Worm (Caenorhabditis elegans) whole organism, L1 larva: ENCODE data around the gene npr-39.

Source experiments
- C34B4.2 ChIP-seq: sonication (generic microtip); optimal IDR thresholded peaks from 2 replicates; lab custom pipeline; 2017; ENCODE audit warnings: mild to moderate bottlenecking, missing genetic modification characterization, missing compliant biosample characterization
- ama-1 ChIP-seq: fragments of 150-350 bp; optimal IDR thresholded peaks from 2 replicates; lab custom pipeline; 2014
- ceh-82 ChIP-seq, 3 experiments: fragments of 150-350 bp in 1 of 3; sonication (generic microtip) in 2 of 3; optimal IDR thresholded peaks; 2 replicates each; lab custom pipeline; 2014 to 2017; ENCODE audit warnings: missing biosample characterization in 3 of 3, missing genetic modification characterization in 3 of 3
- fkh-10 ChIP-seq: sonication (generic microtip); optimal IDR thresholded peaks from 2 replicates; lab custom pipeline; 2017; ENCODE audit warnings: missing biosample characterization, missing genetic modification reagents, missing genetic modification characterization
- fkh-4 ChIP-seq: sonication (generic microtip); optimal IDR thresholded peaks from 2 replicates; lab custom pipeline; 2016; ENCODE audit warnings: missing compliant biosample characterization, missing genetic modification characterization, borderline replicate concordance
- mab-9 ChIP-seq: fragments of 200-800 bp; sonication (Bioruptor generic); IDR thresholded peaks from 2 replicates; pipeline ENCODE4 v1.3.6; 2022; ENCODE audit warnings: missing genetic modification reagents, missing genetic modification characterization, missing compliant biosample characterization
- nhr-11 ChIP-seq: fragments of 150-350 bp; optimal IDR thresholded peaks from 2 replicates; lab custom pipeline; 2014; ENCODE audit warnings: missing biosample characterization, missing genetic modification characterization
- nhr-20 ChIP-seq: sonication (generic microtip); optimal IDR thresholded peaks from 2 replicates; lab custom pipeline; 2016; ENCODE audit warnings: mild to moderate bottlenecking, missing genetic modification characterization, missing compliant biosample characterization
- nhr-76 ChIP-seq: sonication (generic microtip); optimal IDR thresholded peaks from 2 replicates; lab custom pipeline; 2017; ENCODE audit warnings: missing biosample characterization, missing genetic modification characterization
- sox-4 ChIP-seq: sonication (generic microtip); optimal IDR thresholded peaks from 2 replicates; lab custom pipeline; 2016; ENCODE audit warnings: missing genetic modification characterization, missing compliant biosample characterization
- unc-62 ChIP-seq: fragments of 150-350 bp; optimal IDR thresholded peaks from 2 replicates; lab custom pipeline; 2014; ENCODE audit warnings: missing biosample characterization, missing genetic modification reagents, missing genetic modification characterization
- unc-86 ChIP-seq: sonication (generic microtip); optimal IDR thresholded peaks from 2 replicates; lab custom pipeline; 2016; ENCODE audit warnings: missing genetic modification characterization, missing compliant biosample characterization
- zag-1 ChIP-seq: fragments of 150-350 bp; optimal IDR thresholded peaks from 2 replicates; lab custom pipeline; 2014; ENCODE audit warnings: missing biosample characterization, missing genetic modification characterization
- ztf-11 ChIP-seq, 2 experiments: sonication (generic microtip); optimal IDR thresholded peaks; 2 replicates each; lab custom pipeline; 2016 to 2017; ENCODE audit warnings: missing genetic modification characterization in 2 of 2, missing biosample characterization in 1 of 2, missing compliant biosample characterization in 1 of 2

DNA sequence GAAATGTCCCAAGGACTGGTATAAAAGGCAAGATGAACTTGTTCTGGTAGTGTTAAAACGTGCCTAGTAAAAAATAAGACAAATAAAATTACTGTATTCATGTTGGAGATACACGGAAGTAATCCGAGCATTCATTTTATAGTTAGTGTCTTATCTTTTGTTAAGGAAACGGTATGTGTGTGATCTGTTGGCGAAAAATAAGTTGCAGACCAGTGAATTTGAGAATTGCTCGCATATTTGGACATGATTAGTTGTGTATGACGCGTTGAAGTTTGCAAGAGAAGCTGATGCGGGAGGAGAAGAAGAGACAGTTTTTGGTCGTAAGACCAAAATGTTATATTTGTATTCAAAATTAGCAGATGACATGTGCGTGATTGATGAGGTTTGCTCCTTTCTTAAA is 35.0 kb downstream of the npr-39 start, which contains the start of gene C08B6.14:
- no peak for TF ChIP-seq nhr-20
- no peak for TF ChIP-seq sox-4
- TF ChIP-seq nhr-11 (tag; lab: Kevin White, UChicago) = no peak
- TF ChIP-seq mab-9 (GFP tag; lab: Robert Waterston, UW) = no peak
- no peak for TF ChIP-seq ztf-11 (tag; optimal IDR thresholded peaks at IDR 0.05; lab: Kevin White, UChicago)
- TF ChIP-seq zag-1 = no peak
- no peak for TF ChIP-seq nhr-76 (tag; lab: Kevin White, UChicago)
- no peak for TF ChIP-seq fkh-10 (GFP tag; lab: Kevin White, UChicago)
- no peak for TF ChIP-seq unc-86
- no peak for TF ChIP-seq unc-62 (GFP tag; lab: Kevin White, UChicago)
- no peak for TF ChIP-seq ceh-82 (tag; optimal IDR thresholded peaks at IDR 0.05; lab: Kevin White, UChicago)
- TF ChIP-seq C34B4.2 (tag; lab: Kevin White, UChicago) = no peak
- no peak for TF ChIP-seq fkh-4 (tag; lab: Kevin White, UChicago)
- TF ChIP-seq ama-1 = no peak
